Worm (Caenorhabditis elegans) whole organism, L4 larva: Measurements from ENCODE around the gene R13H4.7.

Experiments used
- attf-4 ChIP-seq: sonication (generic microtip); optimal IDR thresholded peaks from 3 replicates; lab custom pipeline; 2017; ENCODE audit warnings: missing biosample characterization, missing genetic modification characterization
- ceh-20 ChIP-seq: fragments of 200-800 bp; sonication (Bioruptor generic); IDR thresholded peaks from 2 replicates; pipeline ENCODE4 v1.3.6; 2022; ENCODE audit warnings: missing genetic modification reagents, missing genetic modification characterization, missing compliant biosample characterization
- daf-12 ChIP-seq: fragments of 150-350 bp; optimal IDR thresholded peaks from 2 replicates; lab custom pipeline; 2014; ENCODE audit warnings: missing biosample characterization, missing genetic modification reagents, missing genetic modification characterization
- lin-13 ChIP-seq: fragments of 150-350 bp; optimal IDR thresholded peaks from 2 replicates; lab custom pipeline; 2014; ENCODE audit warnings: missing biosample characterization, missing genetic modification reagents, missing genetic modification characterization
- mdl-1 ChIP-seq, 2 experiments: fragments of 150-350 bp in 1 of 2; sonication (generic microtip) in 1 of 2; optimal IDR thresholded peaks; 2 replicates each; lab custom pipeline; 2014 to 2017; ENCODE audit warnings: missing biosample characterization in 2 of 2, missing genetic modification characterization in 2 of 2
- nhr-10 ChIP-seq: fragments of 150-350 bp; optimal IDR thresholded peaks from 2 replicates; lab custom pipeline; 2014; ENCODE audit warnings: missing biosample characterization, missing genetic modification characterization
- unc-130 ChIP-seq: sonication (generic microtip); optimal IDR thresholded peaks from 2 replicates; lab custom pipeline; 2016; ENCODE audit warnings: missing genetic modification reagents, missing genetic modification characterization, missing compliant biosample characterization
- unc-39 ChIP-seq: sonication (generic microtip); optimal IDR thresholded peaks from 2 replicates; lab custom pipeline; 2017; ENCODE audit warnings: missing biosample characterization, missing genetic modification characterization
- zfp-2 ChIP-seq: sonication (generic microtip); optimal IDR thresholded peaks from 2 replicates; lab custom pipeline; 2016; ENCODE audit warnings: mild to moderate bottlenecking, missing genetic modification characterization, missing compliant biosample characterization
- ztf-11 ChIP-seq: fragments of 150-350 bp; optimal IDR thresholded peaks from 2 replicates; lab custom pipeline; 2014; ENCODE audit warnings: missing biosample characterization, missing genetic modification characterization

DNA sequence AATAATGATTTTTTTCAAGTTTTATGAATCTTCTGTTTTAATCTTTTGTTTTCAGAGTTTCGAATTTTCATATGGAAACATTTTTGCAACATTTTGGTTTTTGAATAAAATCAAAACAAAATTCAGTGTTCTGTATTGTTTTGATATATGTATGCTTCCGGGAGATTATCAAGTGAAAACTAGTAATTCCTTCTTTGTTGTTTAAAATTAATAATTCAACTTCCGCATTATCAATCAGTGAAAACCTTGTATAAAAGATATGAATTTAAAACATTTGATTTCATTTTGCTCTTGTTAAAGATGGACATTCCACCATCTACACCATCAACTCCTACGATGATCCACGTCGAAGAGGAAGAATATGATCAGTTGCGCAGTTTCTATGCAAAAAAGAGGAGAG lies 11.7 kb upstream of the R13H4.7 start, which contains the start of gene sulp-5:
- TF ChIP-seq mdl-1 (tag; optimal IDR thresholded peaks at IDR 0.05; lab: Kevin White, UChicago) (no peak), daf-12 (tag; lab: Kevin White, UChicago) (no peak), attf-4 (no peak), unc-130 (no peak), unc-39 (tag; lab: Kevin White, UChicago) (no peak), nhr-10 (tag; lab: Kevin White, UChicago) (no peak), lin-13 (no peak), ceh-20 (GFP tag; lab: Robert Waterston, UW) (no peak), zfp-2 (tag; lab: Kevin White, UChicago) (no peak), ztf-11 (no peak)
